Worm (Caenorhabditis elegans): ENCODE results near the gene xpb-1.

- TF ChIP-seq nhr-11 (tag; optimal IDR thresholded peaks at IDR 0.05) (no peak), nhr-47 (tag; optimal IDR thresholded peaks at IDR 0.05) (no peak), ceh-90 (tag; optimal IDR thresholded peaks at IDR 0.05) (no peak), swsn-7 (tag; optimal IDR thresholded peaks at IDR 0.05) (no peak), C16A3.4 (tag; optimal IDR thresholded peaks at IDR 0.05) (no peak), snpc-4 (tag; optimal IDR thresholded peaks at IDR 0.05) (no peak), nhr-77 (tag; optimal IDR thresholded peaks at IDR 0.05) (no peak), pag-3 (tag; optimal IDR thresholded peaks at IDR 0.05; ENCODE audit: borderline replicate concordance, insufficient read depth) (no peak), nhr-19 (GFP tag; conservative IDR thresholded peaks at IDR 0.05) (no peak), ama-1 (optimal IDR thresholded peaks at IDR 0.05) (no peak), lin-13 (GFP tag; optimal IDR thresholded peaks at IDR 0.05) (no peak), skn-1 (tag; optimal IDR thresholded peaks at IDR 0.05) (no peak), fkh-8 (tag; optimal IDR thresholded peaks at IDR 0.05) (no peak)
These were observed 18.5 kb downstream of the xpb-1 start for ce11 chrIII:11544947-11545346.
